Fruit fly (Drosophila melanogaster): ENCODE data around the gene Hsp68.

Gene Hsp68

DNA sequence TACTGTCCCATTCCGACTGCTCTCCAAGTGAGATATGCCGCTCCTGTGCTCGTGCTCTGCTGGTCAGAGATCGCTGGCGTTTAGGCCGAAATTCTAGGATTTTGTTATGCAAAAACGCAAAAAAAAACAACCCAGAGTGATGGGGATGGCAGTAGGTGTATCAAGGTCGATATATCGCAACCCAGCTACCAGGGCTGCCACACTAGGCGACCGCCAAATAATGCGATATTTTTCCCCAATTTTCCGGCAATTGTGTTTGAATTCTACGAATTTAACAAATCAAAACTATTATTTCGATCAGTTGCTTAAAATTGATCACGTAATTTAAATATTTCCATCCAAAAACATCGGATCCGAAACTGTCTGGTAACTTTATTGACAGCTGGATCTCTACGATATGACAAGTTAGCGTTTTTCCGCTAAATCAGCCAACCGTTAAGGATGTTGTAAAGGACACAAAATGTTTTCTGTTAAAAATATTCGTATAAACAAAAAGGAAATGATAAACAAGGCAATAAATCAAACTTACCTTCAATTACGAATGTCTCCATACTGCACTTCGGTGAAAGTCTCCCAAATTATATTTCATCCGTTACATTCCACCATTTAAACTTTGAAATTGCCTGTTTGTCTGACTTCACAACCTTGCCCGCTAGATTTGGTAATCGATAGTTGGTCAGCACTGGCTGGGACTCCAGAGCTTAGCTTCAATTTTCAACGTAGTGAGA, 19.4 kb downstream of the Hsp68 start, which contains the start of gene spas (continued):
- TF ChIP-seq wor (GFP tag; IDR thresholded peaks at IDR 0.05) (peak; percentile 52; the same call in 1 of the 2 replicates), ab (GFP tag; optimal IDR thresholded peaks at IDR 0.05) (no peak), CG10565 (GFP tag; optimal IDR thresholded peaks at IDR 0.05) (no peak), CG3065 (GFP tag; optimal IDR thresholded peaks at IDR 0.05) (peak; percentile 57), Dip2 (GFP tag; IDR thresholded peaks at IDR 0.05) (peak; percentile 14; the same call in 1 of the 2 replicates), Side (GFP tag; optimal IDR thresholded peaks at IDR 0.05) (peak; percentile 40), NFAT (GFP tag; IDR thresholded peaks at IDR 0.05) (peak; percentile 80), sens (GFP tag) (peak; percentile 96), HLHmδ (GFP tag; optimal IDR thresholded peaks at IDR 0.05) (no peak), CG9609 (GFP tag; optimal IDR thresholded peaks at IDR 0.05) (peak; percentile 81), eve (GFP tag; optimal IDR thresholded peaks at IDR 0.05) (no peak), Ptx1 (GFP tag; IDR thresholded peaks at IDR 0.05) (peak; percentile 81), wek (GFP tag; optimal IDR thresholded peaks at IDR 0.05) (no peak), CG13296 (GFP tag; optimal IDR thresholded peaks at IDR 0.05) (peak; percentile 37), croc (GFP tag; conservative IDR thresholded peaks at IDR 0.05) (peak; percentile 56; the same call in 2 of the 3 replicates), NC2β (GFP tag; optimal IDR thresholded peaks at IDR 0.05) (no peak), Tbp (GFP tag; optimal IDR thresholded peaks at IDR 0.05) (no peak), CG3995 (GFP tag; optimal IDR thresholded peaks at IDR 0.05) (peak; percentile 31), bigmax (GFP tag; optimal IDR thresholded peaks at IDR 0.05) (peak; percentile 29), bab2 (GFP tag; optimal IDR thresholded peaks at IDR 0.05) (peak; percentile 75), E2f1 (GFP tag; IDR thresholded peaks at IDR 0.05) (peak; percentile 56), CG17802 (tag; optimal IDR thresholded peaks at IDR 0.05) (peak; percentile 29), hbn (GFP tag; IDR thresholded peaks at IDR 0.05; ENCODE audit: partially characterized antibody) (peak; percentile 94), Scr (GFP tag; IDR thresholded peaks at IDR 0.05; ENCODE audit: partially characterized antibody) (peak; percentile 97), Ets65A (GFP tag) (peak; percentile 96), Hr39 (optimal IDR thresholded peaks at IDR 0.05) (no peak), trh (GFP tag; optimal IDR thresholded peaks at IDR 0.05) (no peak), tap (tag; optimal IDR thresholded peaks at IDR 0.05) (no peak), unc-4 (GFP tag; IDR thresholded peaks at IDR 0.05; ENCODE audit: partially characterized antibody) (peak; percentile 88), chif (GFP tag; optimal IDR thresholded peaks at IDR 0.05) (peak; percentile 24 to 70), CG32772 (GFP tag; IDR thresholded peaks at IDR 0.05) (peak; percentile 87), CG1529 (GFP tag; optimal IDR thresholded peaks at IDR 0.05) (peak; percentile 15), otp (GFP tag; IDR thresholded peaks at IDR 0.05) (0 out of 3 replicates have a peak, but pooled peaks have one; percentile 23), pan (optimal IDR thresholded peaks at IDR 0.05) (no peak), pan (GFP tag; optimal IDR thresholded peaks at IDR 0.05 in 1 of 2, IDR thresholded peaks at IDR 0.05 in 1 of 2) (peak in 1 of 2 experiments; percentile 67), H2.0 (GFP tag; IDR thresholded peaks at IDR 0.05) (peak; percentile 57; the same call in 1 of the 2 replicates), ase (GFP tag; IDR thresholded peaks at IDR 0.05) (peak; percentile 53; the same call in 1 of the 3 replicates), CG12744 (GFP tag; optimal IDR thresholded peaks at IDR 0.05) (peak; percentile 34), CG13424 (tag; optimal IDR thresholded peaks at IDR 0.05) (peak; percentile 68), sd (tag; optimal IDR thresholded peaks at IDR 0.05) (no peak), CG43689 (GFP tag; IDR thresholded peaks at IDR 0.05) (no peak), dati (GFP tag; IDR thresholded peaks at IDR 0.05) (peak; percentile 23; the same call in 1 of the 2 replicates), CG10654 (GFP tag; optimal IDR thresholded peaks at IDR 0.05) (peak; percentile 62), CG8924 (tag; optimal IDR thresholded peaks at IDR 0.05) (peak; percentile 46), CG11504 (tag; optimal IDR thresholded peaks at IDR 0.05) (no peak), sug (tag; optimal IDR thresholded peaks at IDR 0.05) (peak; percentile 58), Camta (GFP tag; optimal IDR thresholded peaks at IDR 0.05) (peak; percentile 16), sc (optimal IDR thresholded peaks at IDR 0.05) (no peak), sc (GFP tag; optimal IDR thresholded peaks at IDR 0.05) (no peak), CG13123 (GFP tag; optimal IDR thresholded peaks at IDR 0.05) (peak; percentile 52), Poxn (GFP tag; IDR thresholded peaks at IDR 0.05) (peak; percentile 39; the same call in 1 of the 2 replicates)

Measured in whole organism, embryonic.